Worm (Caenorhabditis elegans) whole organism, young adult: ENCODE data around the gene rip-1.

Experiments used
- B0019.2 ChIP-seq: fragments of 200-800 bp; sonication (Bioruptor generic); conservative IDR thresholded peaks from 2 replicates; pipeline ENCODE4 v1.3.6; 2022; ENCODE audit warnings: missing genetic modification reagents, missing genetic modification characterization, missing compliant biosample characterization
- B0336.3 ChIP-seq: fragments of 200-800 bp; sonication (Bioruptor generic); IDR thresholded peaks from 2 replicates; pipeline ENCODE4 v1.3.6; 2022; ENCODE audit warnings: missing genetic modification characterization, missing compliant biosample characterization
- F22D6.2 ChIP-seq: sonication (generic microtip); optimal IDR thresholded peaks from 2 replicates; lab custom pipeline; 2016; ENCODE audit warnings: mild to moderate bottlenecking, missing genetic modification characterization, missing compliant biosample characterization
- F33H1.4 ChIP-seq: fragments of 200-800 bp; sonication (Bioruptor generic); IDR thresholded peaks from 2 replicates; pipeline ENCODE4 v1.3.6; 2022; ENCODE audit warnings: missing genetic modification reagents, missing genetic modification characterization, missing compliant biosample characterization
- F49E8.2 ChIP-seq: sonication (generic microtip); optimal IDR thresholded peaks from 3 replicates; lab custom pipeline; 2017; ENCODE audit warnings: missing genetic modification characterization, mild to moderate bottlenecking, missing compliant biosample characterization, antibody characterized with exemption, moderate library complexity; ENCODE audit not compliant: insufficient read depth
- F52B5.7 ChIP-seq: sonication (generic microtip); optimal IDR thresholded peaks from 2 replicates; lab custom pipeline; 2016; ENCODE audit warnings: mild to moderate bottlenecking, missing genetic modification characterization, missing compliant biosample characterization
- F57A8.1 ChIP-seq: fragments of 200-800 bp; sonication (Bioruptor generic); optimal IDR thresholded peaks from 2 replicates; lab custom pipeline; 2018; ENCODE audit warnings: mild to moderate bottlenecking, missing genetic modification characterization, moderate library complexity, missing compliant biosample characterization
- F57C9.4 ChIP-seq: sonication (generic microtip); optimal IDR thresholded peaks from 2 replicates; lab custom pipeline; 2017; ENCODE audit warnings: mild to moderate bottlenecking, missing genetic modification characterization, missing compliant biosample characterization
- Y53F4B.3 ChIP-seq: fragments of 200-800 bp; sonication (Bioruptor generic); IDR thresholded peaks from 2 replicates; pipeline ENCODE4 v1.3.6; 2022; ENCODE audit warnings: missing genetic modification reagents, missing genetic modification characterization, missing compliant biosample characterization
- Y79H2A.3 ChIP-seq: fragments of 200-800 bp; sonication (Bioruptor generic); conservative IDR thresholded peaks from 2 replicates; pipeline ENCODE4 v1.3.6; 2022; ENCODE audit warnings: missing genetic modification reagents, missing genetic modification characterization, missing compliant biosample characterization
- ZK185.1 ChIP-seq: sonication (generic microtip); optimal IDR thresholded peaks from 2 replicates; lab custom pipeline; 2016; ENCODE audit warnings: mild to moderate bottlenecking, missing genetic modification characterization, missing compliant biosample characterization; ENCODE audit not compliant: poor library complexity, severe bottlenecking
- attf-6 ChIP-seq: fragments of 200-800 bp; sonication (Bioruptor generic); IDR thresholded peaks from 2 replicates; pipeline ENCODE4 v1.3.6; 2022; ENCODE audit warnings: missing genetic modification reagents, missing genetic modification characterization, missing compliant biosample characterization
- ccch-3 ChIP-seq: fragments of 200-800 bp; sonication (Bioruptor generic); optimal IDR thresholded peaks from 2 replicates; lab custom pipeline; 2018; ENCODE audit warnings: mild to moderate bottlenecking, missing genetic modification characterization, missing compliant biosample characterization
- ceh-27 ChIP-seq: fragments of 200-800 bp; sonication (Bioruptor generic); optimal IDR thresholded peaks from 2 replicates; lab custom pipeline; 2018; ENCODE audit warnings: mild to moderate bottlenecking, missing genetic modification characterization, moderate library complexity, missing compliant biosample characterization
- ceh-79 ChIP-seq: sonication (generic microtip); optimal IDR thresholded peaks from 2 replicates; lab custom pipeline; 2017; ENCODE audit warnings: mild to moderate bottlenecking, missing genetic modification characterization, missing compliant biosample characterization
- ceh-91 ChIP-seq: fragments of 200-800 bp; sonication (Bioruptor generic); IDR thresholded peaks from 2 replicates; pipeline ENCODE4 v1.3.6; 2022; ENCODE audit warnings: missing genetic modification reagents, missing genetic modification characterization, missing compliant biosample characterization
- chd-7 ChIP-seq: sonication (generic microtip); optimal IDR thresholded peaks from 2 replicates; lab custom pipeline; 2016; ENCODE audit warnings: mild to moderate bottlenecking, missing genetic modification characterization, moderate library complexity, missing compliant biosample characterization
- die-1 ChIP-seq: sonication (generic microtip); optimal IDR thresholded peaks from 2 replicates; lab custom pipeline; 2016; ENCODE audit warnings: missing genotype, mild to moderate bottlenecking, missing genetic modification characterization, missing compliant biosample characterization
- efl-1 ChIP-seq: fragments of 150-350 bp; optimal IDR thresholded peaks from 2 replicates; lab custom pipeline; 2014; ENCODE audit warnings: missing biosample characterization, missing genetic modification reagents, missing genetic modification characterization
- ets-4 ChIP-seq: fragments of 200-800 bp; sonication (Bioruptor generic); optimal IDR thresholded peaks from 2 replicates; lab custom pipeline; 2018; ENCODE audit warnings: mild to moderate bottlenecking, missing genetic modification characterization, missing compliant biosample characterization
- fkh-3 ChIP-seq: sonication (generic microtip); optimal IDR thresholded peaks from 2 replicates; lab custom pipeline; 2016; ENCODE audit warnings: mild to moderate bottlenecking, missing genetic modification characterization, missing compliant biosample characterization
- him-1 ChIP-seq: sonication (generic microtip); optimal IDR thresholded peaks from 2 replicates; lab custom pipeline; 2016; ENCODE audit warnings: missing genotype, missing genetic modification reagents, missing genetic modification characterization, missing compliant biosample characterization
- hlh-26 ChIP-seq: fragments of 200-800 bp; sonication (Bioruptor generic); conservative IDR thresholded peaks from 2 replicates; pipeline ENCODE4 v1.3.6; 2022; ENCODE audit warnings: missing genetic modification reagents, missing genetic modification characterization, missing compliant biosample characterization
- hsf-1 ChIP-seq: fragments of 200-800 bp; sonication (Bioruptor generic); IDR thresholded peaks from 2 replicates; pipeline ENCODE4 v1.3.6; 2022; ENCODE audit warnings: missing genetic modification reagents, missing genetic modification characterization, missing compliant biosample characterization
- lag-1 ChIP-seq: fragments of 200-800 bp; sonication (Bioruptor generic); IDR thresholded peaks from 2 replicates; pipeline ENCODE4 v1.3.6; 2022; ENCODE audit warnings: missing genetic modification reagents, missing genetic modification characterization, missing compliant biosample characterization
- lin-40 ChIP-seq: sonication (generic microtip); optimal IDR thresholded peaks from 2 replicates; lab custom pipeline; 2016; ENCODE audit warnings: missing genetic modification characterization, mild to moderate bottlenecking, missing compliant biosample characterization, missing genotype, missing genetic modification reagents
- lin-54 ChIP-seq: fragments of 200-800 bp; sonication (Bioruptor generic); optimal IDR thresholded peaks from 2 replicates; lab custom pipeline; 2018; ENCODE audit warnings: mild to moderate bottlenecking, missing genetic modification characterization, missing compliant biosample characterization
- lsl-1 ChIP-seq: fragments of 200-800 bp; sonication (Bioruptor generic); optimal IDR thresholded peaks from 2 replicates; lab custom pipeline; 2018; ENCODE audit warnings: mild to moderate bottlenecking, missing genetic modification characterization, moderate library complexity, missing compliant biosample characterization
- madf-10 ChIP-seq: sonication (generic microtip); optimal IDR thresholded peaks from 2 replicates; lab custom pipeline; 2016; ENCODE audit warnings: mild to moderate bottlenecking, missing genetic modification characterization, missing compliant biosample characterization
- madf-3 ChIP-seq: fragments of 200-800 bp; sonication (Bioruptor generic); IDR thresholded peaks from 2 replicates; pipeline ENCODE4 v1.3.6; 2022; ENCODE audit warnings: missing genetic modification reagents, missing genetic modification characterization, missing compliant biosample characterization
- mel-28 ChIP-seq: sonication (generic microtip); optimal IDR thresholded peaks from 2 replicates; lab custom pipeline; 2016; ENCODE audit warnings: borderline replicate concordance, mild to moderate bottlenecking, missing genetic modification characterization, missing compliant biosample characterization
- nhr-120 ChIP-seq: fragments of 200-800 bp; sonication (Bioruptor generic); IDR thresholded peaks from 2 replicates; pipeline ENCODE4 v1.3.6; 2022; ENCODE audit warnings: missing genetic modification characterization, missing compliant biosample characterization
- nhr-80 ChIP-seq: sonication (generic microtip); optimal IDR thresholded peaks from 2 replicates; lab custom pipeline; 2016; ENCODE audit warnings: missing genetic modification characterization, missing compliant biosample characterization
- pha-4 ChIP-seq: fragments of 150-350 bp; sonication (generic microtip); optimal IDR thresholded peaks from 2 replicates; lab custom pipeline; 2014; ENCODE audit warnings: missing biosample characterization, missing genetic modification reagents, missing genetic modification characterization
- rcor-1 ChIP-seq: fragments of 200-800 bp; sonication (Bioruptor generic); IDR thresholded peaks from 2 replicates; pipeline ENCODE4 v1.3.6; 2022; ENCODE audit warnings: missing genetic modification reagents, missing genetic modification characterization, missing compliant biosample characterization
- rec-8 ChIP-seq, 2 experiments: sonication (generic microtip); optimal IDR thresholded peaks; 2 replicates each; lab custom pipeline; 2016; ENCODE audit warnings: mild to moderate bottlenecking in 2 of 2, missing genetic modification characterization in 2 of 2, missing genetic modification reagents in 2 of 2, missing genotype in 2 of 2, missing biosample characterization in 1 of 2, missing compliant biosample characterization in 1 of 2, moderate library complexity in 1 of 2
- snpc-1.1 ChIP-seq: sonication (generic microtip); optimal IDR thresholded peaks from 2 replicates; lab custom pipeline; 2017; ENCODE audit warnings: missing genetic modification characterization, mild to moderate bottlenecking, missing compliant biosample characterization, antibody characterized with exemption, moderate library complexity, missing genotype, missing genetic modification reagents; ENCODE audit not compliant: insufficient read depth
- snpc-1.3 ChIP-seq: sonication (generic microtip); optimal IDR thresholded peaks from 2 replicates; lab custom pipeline; 2017; ENCODE audit warnings: missing genetic modification characterization, mild to moderate bottlenecking, missing compliant biosample characterization, antibody characterized with exemption, moderate library complexity, missing genotype, missing genetic modification reagents; ENCODE audit not compliant: insufficient read depth
- sptf-2 ChIP-seq: fragments of 200-800 bp; sonication (Bioruptor generic); optimal IDR thresholded peaks from 2 replicates; lab custom pipeline; 2018; ENCODE audit warnings: mild to moderate bottlenecking, missing genetic modification characterization, missing compliant biosample characterization
- unc-62 ChIP-seq: fragments of 150-350 bp; optimal IDR thresholded peaks from 2 replicates; lab custom pipeline; 2014; ENCODE audit warnings: missing biosample characterization, missing genetic modification reagents, missing genetic modification characterization
- ztf-18 ChIP-seq: sonication (generic microtip); optimal IDR thresholded peaks from 2 replicates; lab custom pipeline; 2016; ENCODE audit warnings: missing genotype, mild to moderate bottlenecking, missing genetic modification characterization, missing compliant biosample characterization
- ztf-22 ChIP-seq: fragments of 200-800 bp; sonication (Bioruptor generic); optimal IDR thresholded peaks from 2 replicates; lab custom pipeline; 2018; ENCODE audit warnings: mild to moderate bottlenecking, missing genetic modification characterization, moderate library complexity, missing compliant biosample characterization
- ztf-26 ChIP-seq: sonication (generic microtip); optimal IDR thresholded peaks from 2 replicates; lab custom pipeline; 2017; ENCODE audit warnings: missing genetic modification characterization, missing compliant biosample characterization
- ztf-28 ChIP-seq: fragments of 200-800 bp; sonication (Bioruptor generic); IDR thresholded peaks from 2 replicates; pipeline ENCODE4 v1.3.6; 2022; ENCODE audit warnings: missing genetic modification reagents, missing genetic modification characterization, missing compliant biosample characterization
- ztf-6 ChIP-seq: fragments of 200-800 bp; sonication (Bioruptor generic); IDR thresholded peaks from 2 replicates; pipeline ENCODE4 v1.3.6; 2022; ENCODE audit warnings: missing genetic modification reagents, missing genetic modification characterization, missing compliant biosample characterization

The rip-1 gene

DNA sequence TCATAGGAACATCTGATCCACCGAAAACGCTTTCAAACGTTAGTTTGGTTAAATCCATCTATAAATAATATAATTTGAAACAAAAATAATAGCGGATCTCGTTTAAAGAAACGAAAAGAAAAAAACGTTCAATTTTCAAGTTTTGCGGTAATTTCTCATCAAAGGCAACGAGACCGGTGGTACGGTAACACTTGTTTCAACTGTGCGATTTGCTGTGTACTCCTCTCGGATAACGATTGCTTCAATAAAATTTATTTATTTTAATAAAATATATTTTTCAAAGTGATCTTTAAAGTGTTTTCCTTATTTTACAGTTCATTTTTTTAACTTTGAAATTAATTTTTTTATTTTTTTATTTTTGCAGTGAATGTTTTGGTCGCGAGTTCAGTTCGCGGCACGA lies 40.0 kb downstream of the rip-1 start, which contains the start of the genes rde-4 and cox-14 (continued):
- TF ChIP-seq attf-6 (no peak), ztf-6 (GFP tag; lab: Robert Waterston, UW) (no peak), madf-3 (GFP tag; lab: Robert Waterston, UW) (no peak), F57C9.4 (tag; lab: Kevin White, UChicago) (no peak), F57A8.1 (GFP tag; lab: Kevin White, UChicago) (no peak), chd-7 (tag; lab: Kevin White, UChicago) (no peak), rec-8 (tag; optimal IDR thresholded peaks at IDR 0.05; lab: Kevin White, UChicago) (no peak), snpc-1.1 (tag; lab: Kevin White, UChicago) (no peak), lin-40 (tag; lab: Kevin White, UChicago) (no peak), ccch-3 (GFP tag; lab: Kevin White, UChicago) (no peak), mel-28 (tag; lab: Kevin White, UChicago) (no peak), rcor-1 (no peak), Y79H2A.3 (GFP tag; lab: Robert Waterston, UW) (no peak), unc-62 (GFP tag; lab: Kevin White, UChicago) (no peak), F33H1.4 (no peak), lsl-1 (GFP tag; lab: Kevin White, UChicago) (peak; percentile 88), sptf-2 (no peak), ets-4 (GFP tag; lab: Kevin White, UChicago) (no peak), fkh-3 (tag; lab: Kevin White, UChicago) (no peak), Y53F4B.3 (GFP tag; lab: Robert Waterston, UW) (no peak), F22D6.2 (no peak), pha-4 (tag; lab: Kevin White, UChicago) (peak; percentile 32), die-1 (tag; lab: Kevin White, UChicago) (no peak), lag-1 (GFP tag; lab: Robert Waterston, UW) (no peak), ztf-22 (GFP tag; lab: Kevin White, UChicago) (no peak), ztf-28 (GFP tag; lab: Robert Waterston, UW) (no peak), hlh-26 (GFP tag; lab: Robert Waterston, UW) (no peak), lin-54 (GFP tag; lab: Kevin White, UChicago) (peak; percentile 62)

DNA sequence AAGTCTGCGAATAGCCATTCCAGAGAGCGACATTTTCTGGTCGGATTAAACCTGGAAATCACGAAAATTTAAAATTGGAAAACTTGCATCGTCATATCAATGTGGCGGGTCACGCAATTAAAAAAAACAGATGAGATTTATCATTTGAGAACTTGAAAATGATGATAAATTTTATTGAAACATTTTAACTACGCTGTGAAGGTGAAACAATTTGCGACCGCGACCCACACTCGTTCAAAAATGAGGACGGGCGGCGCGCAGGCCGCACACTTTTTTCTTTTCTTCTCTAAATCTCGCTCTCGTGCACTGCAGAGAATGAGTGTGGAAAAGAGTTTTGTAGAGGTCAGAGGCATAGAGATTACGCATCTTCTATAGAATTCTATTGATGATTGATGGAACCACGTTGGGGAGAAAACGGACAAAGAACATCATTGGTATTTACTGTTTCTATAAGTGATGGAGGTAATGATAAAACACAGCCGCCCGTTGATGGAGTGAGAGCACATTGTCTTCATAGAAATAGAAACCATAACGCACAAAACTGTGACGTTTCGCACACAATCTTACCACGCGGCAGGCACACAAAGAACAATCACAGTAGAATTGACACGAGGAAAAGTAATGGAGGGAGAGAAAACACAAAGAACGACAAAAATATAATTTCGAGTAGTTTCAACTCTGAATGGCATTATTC lies 41.8 kb downstream of the rip-1 start, which contains the start of gene cts-1:
Gene cts-1, minus strand, starts transcription at position 51 of the 694 bp plus-strand sequence.
- no peak for TF ChIP-seq Y53F4B.3 (GFP tag; lab: Robert Waterston, UW)
- TF ChIP-seq attf-6, result no peak
- no peak for TF ChIP-seq F52B5.7
- TF ChIP-seq rec-8 (tag; optimal IDR thresholded peaks at IDR 0.05; lab: Kevin White, UChicago), result no peak
- no peak for TF ChIP-seq sptf-2
- TF ChIP-seq lag-1 (GFP tag; lab: Robert Waterston, UW), result no peak
- peak; percentile 41 for TF ChIP-seq efl-1 (GFP tag; lab: Kevin White, UChicago)
- peak; percentile 7 for TF ChIP-seq ztf-26 (tag; lab: Kevin White, UChicago)
- no peak for TF ChIP-seq ceh-27
- TF ChIP-seq ZK185.1 (tag; lab: Kevin White, UChicago), result peak; percentile 63
- TF ChIP-seq B0336.3 (GFP tag; lab: Robert Waterston, UW), result no peak
- no peak for TF ChIP-seq fkh-3 (tag; lab: Kevin White, UChicago)
- peak; percentile 54 for TF ChIP-seq ztf-18
- TF ChIP-seq nhr-120 (GFP tag; lab: Robert Waterston, UW), result no peak
- TF ChIP-seq hsf-1 (GFP tag; lab: Robert Waterston, UW), result no peak
- TF ChIP-seq unc-62 (GFP tag; lab: Kevin White, UChicago), result peak; percentile 55
- peak; percentile 39 for TF ChIP-seq lsl-1 (GFP tag; lab: Kevin White, UChicago)
- TF ChIP-seq lin-40 (tag; lab: Kevin White, UChicago), result peak; percentile 73
- TF ChIP-seq ceh-91, result no peak
- TF ChIP-seq nhr-80, result peak; percentile 95
- TF ChIP-seq F49E8.2 (tag; lab: Kevin White, UChicago), result peak; percentile 23
- no peak for TF ChIP-seq snpc-1.3
- TF ChIP-seq F22D6.2, result peak; percentile 75
- TF ChIP-seq ceh-79 (tag; lab: Kevin White, UChicago), result peak; percentile 19
- TF ChIP-seq him-1 (tag; lab: Kevin White, UChicago), result no peak
- peak; percentile 61 for TF ChIP-seq madf-10 (tag; lab: Kevin White, UChicago)
- no peak for TF ChIP-seq B0019.2 (GFP tag; lab: Robert Waterston, UW)
